Fruit fly (Drosophila melanogaster) S2 (cell line): ENCODE measurements around the gene CG12310.

Source experiments
- CG8478 ChIP-seq: fragments of >200 bp; optimal IDR thresholded peaks from 2 replicates; lab custom pipeline; 2018
- CTCF ChIP-seq, 2 experiments: fragments of >200 bp; optimal IDR thresholded peaks; 2 replicates each; lab custom pipeline; 2018

dm6 chr3L:15073680-15074079 lies 23.1 kb upstream of the CG12310 start:
- no peak for TF ChIP-seq CTCF (optimal IDR thresholded peaks at IDR 0.05; lab: Kevin White, UChicago)
- no peak for TF ChIP-seq CG8478 (lab: Kevin White, UChicago)
